Fruit fly (Drosophila melanogaster) whole organism, adult: ENCODE measurements around the gene Vinc.
A peak's percentile ranks its signal among the peaks of the same experiment; 100 is the strongest.

Experiments
- CG11617 ChIP-seq: fragments of 200-800 bp; sonication (Bioruptor generic); optimal IDR thresholded peaks from 2 replicates; lab custom pipeline; 2017; ENCODE audit warnings: mild to moderate bottlenecking, missing biosample characterization, missing genetic modification reagents, missing genetic modification characterization
- CG12768 ChIP-seq: fragments of 200-800 bp; sonication (Bioruptor generic); optimal IDR thresholded peaks from 2 replicates; lab custom pipeline; 2017; ENCODE audit warnings: missing biosample characterization, missing genetic modification characterization, mild to moderate bottlenecking, moderate library complexity, missing genetic modification reagents
- CG14711 ChIP-seq: fragments of 200-800 bp; sonication (Bioruptor generic); optimal IDR thresholded peaks from 2 replicates; lab custom pipeline; 2018; ENCODE audit warnings: missing biosample characterization, mild to moderate bottlenecking, missing genetic modification characterization, moderate library complexity
- CG1620 ChIP-seq: fragments of 200-800 bp; sonication (Bioruptor generic); optimal IDR thresholded peaks from 2 replicates; lab custom pipeline; 2016; ENCODE audit warnings: missing biosample characterization, missing genetic modification characterization
- CG33017 ChIP-seq: fragments of 200-800 bp; sonication (Bioruptor generic); optimal IDR thresholded peaks from 2 replicates; lab custom pipeline; 2018; ENCODE audit warnings: missing biosample characterization, mild to moderate bottlenecking, missing genetic modification characterization, moderate library complexity
- CG5204 ChIP-seq: fragments of 200-800 bp; sonication (Bioruptor generic); optimal IDR thresholded peaks from 2 replicates; lab custom pipeline; 2016; ENCODE audit warnings: missing biosample characterization, missing genetic modification characterization
- CG7045 ChIP-seq: fragments of 200-800 bp; sonication (Bioruptor generic); optimal IDR thresholded peaks from 2 replicates; lab custom pipeline; 2017; ENCODE audit warnings: missing biosample characterization, mild to moderate bottlenecking, missing genetic modification characterization
- CG7101 ChIP-seq: fragments of 200-800 bp; sonication (Bioruptor generic); optimal IDR thresholded peaks from 2 replicates; lab custom pipeline; 2018; ENCODE audit warnings: missing biosample characterization, mild to moderate bottlenecking, missing genetic modification characterization, moderate library complexity
- Clk ChIP-seq: fragments of 200-800 bp; sonication (Bioruptor generic); optimal IDR thresholded peaks from 2 replicates; lab custom pipeline; 2017; ENCODE audit warnings: missing biosample characterization, missing genetic modification characterization
- Crg-1 ChIP-seq: fragments of 200-800 bp; sonication (Bioruptor generic); optimal IDR thresholded peaks from 2 replicates; lab custom pipeline; 2016; ENCODE audit warnings: missing biosample characterization, missing genetic modification characterization
- Hr96 ChIP-seq: fragments of 200-800 bp; sonication (Bioruptor generic); optimal IDR thresholded peaks from 2 replicates; lab custom pipeline; 2016; ENCODE audit warnings: missing biosample characterization, missing genetic modification characterization
- Mnt ChIP-seq: fragments of 200-800 bp; sonication (Bioruptor generic); optimal IDR thresholded peaks from 2 replicates; lab custom pipeline; 2016; ENCODE audit warnings: missing biosample characterization, mild to moderate bottlenecking, missing genetic modification characterization
- bab1 ChIP-seq: fragments of 200-800 bp; sonication (Bioruptor generic); optimal IDR thresholded peaks from 3 replicates; lab custom pipeline; 2019; ENCODE audit warnings: missing biosample characterization, mild to moderate bottlenecking, missing genetic modification characterization, moderate library complexity
- cic ChIP-seq: fragments of 200-800 bp; sonication (Bioruptor generic); optimal IDR thresholded peaks from 2 replicates; lab custom pipeline; 2017; ENCODE audit warnings: missing biosample characterization, mild to moderate bottlenecking, missing genetic modification characterization, moderate library complexity
- cnc ChIP-seq, 2 experiments: fragments of >200 bp; optimal IDR thresholded peaks; 2 replicates each; lab custom pipeline; 2017
- kay ChIP-seq: fragments of 200-800 bp; sonication (Bioruptor generic); peaks from one replicate; lab custom pipeline; 2016; ENCODE audit warnings: missing biosample characterization, missing genetic modification characterization, borderline replicate concordance
- ovo ChIP-seq: fragments of 200-800 bp; sonication (Bioruptor generic); optimal IDR thresholded peaks from 2 replicates; lab custom pipeline; 2016; ENCODE audit warnings: missing biosample characterization, missing genetic modification characterization
- pad ChIP-seq: fragments of 200-800 bp; sonication (Bioruptor generic); optimal IDR thresholded peaks from 3 replicates; lab custom pipeline; 2017; ENCODE audit warnings: missing biosample characterization, missing genetic modification characterization, mild to moderate bottlenecking, moderate library complexity, missing genetic modification reagents
- tj ChIP-seq: fragments of 200-800 bp; sonication (Bioruptor generic); optimal IDR thresholded peaks from 3 replicates; lab custom pipeline; 2017; ENCODE audit warnings: missing biosample characterization, mild to moderate bottlenecking, missing genetic modification characterization, moderate library complexity
- toe ChIP-seq: fragments of 200-800 bp; sonication (Bioruptor generic); optimal IDR thresholded peaks from 2 replicates; lab custom pipeline; 2016; ENCODE audit warnings: missing biosample characterization, missing genetic modification characterization

Vinc gene

dm6 chrX:2178802-2179201 is 43.6 kb downstream of the Vinc start, which contains the start of gene Cyp4ae1:
TSS of gene Cyp4ae1 (plus strand) at chrX:2179007.
- TF ChIP-seq Mnt (peak; percentile 16), CG7101 (tag; lab: Kevin White, UChicago) (no peak), cic (GFP tag; lab: Kevin White, UChicago) (peak; percentile 25)

dm6 chrX:2175956-2176469 is 46.4 kb downstream of the Vinc start, which contains the start of gene Cyp4d2:
TSS of gene Cyp4d2 (plus strand) at chrX:2176006.
- peak; percentile 24 for TF ChIP-seq tj (GFP tag; lab: Kevin White, UChicago)
- no peak for TF ChIP-seq CG5204 (GFP tag; lab: Kevin White, UChicago)
- TF ChIP-seq cnc (optimal IDR thresholded peaks at IDR 0.05; lab: Kevin White, UChicago), result peak; percentile 75 to 93
- no peak for TF ChIP-seq CG14711 (tag; lab: Kevin White, UChicago)

dm6 chrX:2175265-2175795 is 47.0 kb downstream of the Vinc start, which contains the start of gene Cyp4d14:
TSS of gene Cyp4d14 (minus strand) at chrX:2175315.
- TF ChIP-seq pad (GFP tag; lab: Kevin White, UChicago), result no peak
- no peak for TF ChIP-seq kay (GFP tag; lab: Kevin White, UChicago)
- peak in 1 of 2 experiments; percentile 27 for TF ChIP-seq cnc (optimal IDR thresholded peaks at IDR 0.05; lab: Kevin White, UChicago)

dm6 chrX:2172420-2172827 is 49.9 kb downstream of the Vinc start, which contains the start of gene ND-B14.5A:
TSS of gene ND-B14.5A (plus strand) at chrX:2172526.
- TF ChIP-seq CG14711 (tag; lab: Kevin White, UChicago), result peak; percentile 0
- peak; percentile 58 for TF ChIP-seq bab1
- TF ChIP-seq Hr96 (GFP tag; lab: Kevin White, UChicago), result no peak
- TF ChIP-seq Crg-1 (GFP tag; lab: Kevin White, UChicago), result no peak
- no peak for TF ChIP-seq pad (GFP tag; lab: Kevin White, UChicago)
- TF ChIP-seq CG7045, result no peak
- no peak for TF ChIP-seq Clk (GFP tag; lab: Kevin White, UChicago)
- peak; percentile 19 for TF ChIP-seq CG11617
- no peak for TF ChIP-seq CG5204 (GFP tag; lab: Kevin White, UChicago)
- TF ChIP-seq kay (GFP tag; lab: Kevin White, UChicago), result no peak
- TF ChIP-seq ovo (GFP tag; lab: Kevin White, UChicago), result no peak
- peak; percentile 13 for TF ChIP-seq CG7101 (tag; lab: Kevin White, UChicago)
- TF ChIP-seq Mnt, result peak; percentile 49
- TF ChIP-seq CG12768 (GFP tag; lab: Kevin White, UChicago), result no peak
- TF ChIP-seq toe (GFP tag; lab: Kevin White, UChicago), result no peak
- no peak for TF ChIP-seq tj (GFP tag; lab: Kevin White, UChicago)
- no peak for TF ChIP-seq cnc (optimal IDR thresholded peaks at IDR 0.05; lab: Kevin White, UChicago)

dm6 chrX:2170424-2170823 is 51.9 kb downstream of the Vinc start:
- TF ChIP-seq CG11617 (no peak), CG14711 (tag; lab: Kevin White, UChicago) (no peak), ovo (GFP tag; lab: Kevin White, UChicago) (no peak), CG33017 (tag; lab: Kevin White, UChicago) (no peak), Clk (GFP tag; lab: Kevin White, UChicago) (no peak), pad (GFP tag; lab: Kevin White, UChicago) (no peak), CG1620 (GFP tag; lab: Kevin White, UChicago) (no peak)

dm6 chrX:2168485-2169199 is 53.7 kb downstream of the Vinc start:
- TF ChIP-seq CG11617 (peak; percentile 15), cnc (optimal IDR thresholded peaks at IDR 0.05; lab: Kevin White, UChicago) (no peak), CG1620 (GFP tag; lab: Kevin White, UChicago) (no peak), CG14711 (tag; lab: Kevin White, UChicago) (no peak)

- TF ChIP-seq cic (GFP tag; lab: Kevin White, UChicago) (no peak), pad (GFP tag; lab: Kevin White, UChicago) (no peak), kay (GFP tag; lab: Kevin White, UChicago) (no peak), CG1620 (GFP tag; lab: Kevin White, UChicago) (no peak), ovo (GFP tag; lab: Kevin White, UChicago) (no peak), tj (GFP tag; lab: Kevin White, UChicago) (no peak), cnc (optimal IDR thresholded peaks at IDR 0.05; lab: Kevin White, UChicago) (no peak), CG12768 (GFP tag; lab: Kevin White, UChicago) (no peak), CG14711 (tag; lab: Kevin White, UChicago) (no peak), CG11617 (no peak), bab1 (no peak), Clk (GFP tag; lab: Kevin White, UChicago) (no peak), Crg-1 (GFP tag; lab: Kevin White, UChicago) (no peak), Hr96 (GFP tag; lab: Kevin White, UChicago) (no peak), Mnt (no peak), CG7101 (tag; lab: Kevin White, UChicago) (no peak), CG7045 (no peak)
These were observed 56.2 kb downstream of the Vinc start for dm6 chrX:2166129-2166528.
